Worm (Caenorhabditis elegans): ENCODE measurements around the gene mboa-2.

The mboa-2 gene

ce11 chrV:11094698-11095097, 27.6 kb downstream of the mboa-2 start (continued):
- no peak for TF ChIP-seq skn-1 (tag; optimal IDR thresholded peaks at IDR 0.05)
- TF ChIP-seq hlh-11 (tag; optimal IDR thresholded peaks at IDR 0.05) = peak; percentile 34
- TF ChIP-seq dve-1 (tag; optimal IDR thresholded peaks at IDR 0.05; ENCODE audit: insufficient read depth) = peak; percentile 18
- TF ChIP-seq nhr-6 (tag; optimal IDR thresholded peaks at IDR 0.05) = peak; percentile 26
- no peak for TF ChIP-seq Y5F2A.4 (GFP tag; optimal IDR thresholded peaks at IDR 0.05)
- no peak for TF ChIP-seq ces-1 (GFP tag; optimal IDR thresholded peaks at IDR 0.05)
- no peak for TF ChIP-seq lsy-2 (tag; optimal IDR thresholded peaks at IDR 0.05)
- no peak for TF ChIP-seq lim-7 (GFP tag; IDR thresholded peaks at IDR 0.05)
- TF ChIP-seq nhr-11 (tag; optimal IDR thresholded peaks at IDR 0.05) = no peak

ce11 chrV:11093163-11094091, 28.9 kb downstream of the mboa-2 start, which contains the start of gene lact-8:
Gene lact-8, minus strand, starts transcription at chrV:11093607.
- TF ChIP-seq ZK337.2 (GFP tag; IDR thresholded peaks at IDR 0.05) (no peak), zip-2 (tag; optimal IDR thresholded peaks at IDR 0.05) (no peak), aha-1 (tag) (peak; percentile 71), nhr-42 (GFP tag; IDR thresholded peaks at IDR 0.05) (no peak)

ce11 chrV:11087519-11087998, 34.7 kb downstream of the mboa-2 start, which contains the start of gene Y42A5A.1:
Gene Y42A5A.1, plus strand, starts transcription at chrV:11087948.
- no peak for TF ChIP-seq zag-1 (tag; optimal IDR thresholded peaks at IDR 0.05)
- TF ChIP-seq mep-1 (tag; optimal IDR thresholded peaks at IDR 0.05) = no peak
- no peak for TF ChIP-seq daf-19 (GFP tag; conservative IDR thresholded peaks at IDR 0.05)
- no peak for TF ChIP-seq ZK546.5 (tag; optimal IDR thresholded peaks at IDR 0.05)
- TF ChIP-seq mes-2 (tag; optimal IDR thresholded peaks at IDR 0.05; ENCODE audit: poor library complexity, severe bottlenecking) = no peak
- no peak for TF ChIP-seq dmd-6 (GFP tag; IDR thresholded peaks at IDR 0.05)
- no peak for TF ChIP-seq dmd-9 (GFP tag; IDR thresholded peaks at IDR 0.05)
- TF ChIP-seq D1046.2 (GFP tag; IDR thresholded peaks at IDR 0.05) = no peak
- TF ChIP-seq spr-1 (tag; optimal IDR thresholded peaks at IDR 0.05) = no peak
- no peak for TF ChIP-seq dpl-1 (GFP tag; optimal IDR thresholded peaks at IDR 0.05)
- TF ChIP-seq mdt-29 (GFP tag; IDR thresholded peaks at IDR 0.05) = no peak
- no peak for TF ChIP-seq nhr-77 (tag; optimal IDR thresholded peaks at IDR 0.05)
- no peak for TF ChIP-seq ceh-62 (tag; optimal IDR thresholded peaks at IDR 0.05)
- no peak for TF ChIP-seq ceh-28 (tag; optimal IDR thresholded peaks at IDR 0.05)
- no peak for TF ChIP-seq unc-62 (GFP tag; optimal IDR thresholded peaks at IDR 0.05 in 1 of 2)
- no peak for TF ChIP-seq unc-62 (tag; optimal IDR thresholded peaks at IDR 0.05)

- TF ChIP-seq ceh-20 (GFP tag; IDR thresholded peaks at IDR 0.05) (peak; percentile 64; the same call in 1 of the 2 replicates), zag-1 (tag; optimal IDR thresholded peaks at IDR 0.05) (no peak), spr-3 (GFP tag; optimal IDR thresholded peaks at IDR 0.05) (no peak), nhr-28 (tag; optimal IDR thresholded peaks at IDR 0.05) (peak; percentile 61), cey-2 (tag; optimal IDR thresholded peaks at IDR 0.05; ENCODE audit: borderline replicate concordance, insufficient read depth) (peak; percentile 73), hlh-30 (tag; optimal IDR thresholded peaks at IDR 0.05; ENCODE audit: insufficient read depth) (peak; percentile 4), nhr-48 (tag; optimal IDR thresholded peaks at IDR 0.05) (peak; percentile 0), T20F7.1 (GFP tag; optimal IDR thresholded peaks at IDR 0.05) (peak; percentile 25), dmd-6 (GFP tag; IDR thresholded peaks at IDR 0.05) (peak; percentile 58), php-3 (GFP tag; IDR thresholded peaks at IDR 0.05) (peak; percentile 33; the same call in 1 of the 2 replicates), aha-1 (tag) (peak; percentile 55), Y48G9A.11 (GFP tag; IDR thresholded peaks at IDR 0.05) (no peak), pqm-1 (tag; optimal IDR thresholded peaks at IDR 0.05) (peak; percentile 54), mep-1 (tag; optimal IDR thresholded peaks at IDR 0.05) (no peak), mdl-1 (tag; optimal IDR thresholded peaks at IDR 0.05) (peak in 1 of 2 experiments; percentile 15), hlh-11 (tag; optimal IDR thresholded peaks at IDR 0.05) (peak; percentile 36), tra-1 (GFP tag; IDR thresholded peaks at IDR 0.05) (peak; percentile 74)
Observed at ce11 chrV:11087119-11087518, 35.2 kb downstream of the mboa-2 start.
